Fruit fly (Drosophila melanogaster) whole organism, embryonic: ENCODE data around the gene Hr4.

Source experiments
- Abd-B ChIP-seq: fragments of 200-800 bp; sonication (Bioruptor generic); optimal IDR thresholded peaks from 2 replicates; lab custom pipeline; 2018; ENCODE audit warnings: missing biosample characterization, mild to moderate bottlenecking, missing genetic modification characterization, moderate library complexity
- CG10321 ChIP-seq: fragments of 200-800 bp; sonication (Bioruptor generic); IDR thresholded peaks from 2 replicates; pipeline ENCODE4 v1.3.6; 2022; ENCODE audit warnings: missing biosample characterization, missing genetic modification characterization
- CG10462 ChIP-seq: fragments of 200-800 bp; sonication (Bioruptor generic); optimal IDR thresholded peaks from 2 replicates; lab custom pipeline; 2016; ENCODE audit warnings: missing biosample characterization, missing genetic modification characterization
- CG11247 ChIP-seq: fragments of 200-800 bp; sonication (Bioruptor generic); IDR thresholded peaks from 2 replicates; pipeline ENCODE4 v1.3.6; 2022; ENCODE audit warnings: missing biosample characterization, missing genetic modification characterization
- CG12236 ChIP-seq: fragments of 200-800 bp; sonication (Bioruptor generic); optimal IDR thresholded peaks from 2 replicates; lab custom pipeline; 2016; ENCODE audit warnings: missing biosample characterization, missing genetic modification characterization
- CG12744 ChIP-seq: fragments of 200-800 bp; sonication (Bioruptor generic); optimal IDR thresholded peaks from 2 replicates; lab custom pipeline; 2016; ENCODE audit warnings: missing biosample characterization, missing genetic modification characterization
- CG13287 ChIP-seq: fragments of 200-800 bp; sonication (Bioruptor generic); IDR thresholded peaks from 2 replicates; pipeline ENCODE4 v1.3.6; 2022; ENCODE audit warnings: missing biosample characterization, missing genetic modification characterization; ENCODE audit not compliant: partially characterized antibody
- CG16815 ChIP-seq: fragments of 200-800 bp; sonication (Bioruptor generic); optimal IDR thresholded peaks from 3 replicates; lab custom pipeline; 2017; ENCODE audit warnings: missing biosample characterization, mild to moderate bottlenecking, missing genetic modification characterization
- CG16863 ChIP-seq: fragments of 200-800 bp; sonication (Bioruptor generic); optimal IDR thresholded peaks from 3 replicates; lab custom pipeline; 2016; ENCODE audit warnings: missing biosample characterization, missing genetic modification characterization
- CG17612 ChIP-seq: fragments of 200-800 bp; sonication (Bioruptor generic); IDR thresholded peaks from 2 replicates; pipeline ENCODE4 v1.3.6; 2022; ENCODE audit warnings: missing biosample characterization, missing genetic modification characterization
- CG18764 ChIP-seq: fragments of 200-800 bp; sonication (Bioruptor generic); optimal IDR thresholded peaks from 3 replicates; lab custom pipeline; 2016; ENCODE audit warnings: missing biosample characterization, missing genetic modification characterization
- CG2712 ChIP-seq: fragments of 200-800 bp; optimal IDR thresholded peaks from 3 replicates; lab custom pipeline; 2019; ENCODE audit warnings: missing biosample characterization, mild to moderate bottlenecking, missing genetic modification characterization, moderate library complexity
- CG2889 ChIP-seq: fragments of 200-800 bp; sonication (Bioruptor generic); IDR thresholded peaks from 3 replicates; pipeline ENCODE4 v1.3.6; 2022; ENCODE audit warnings: missing biosample characterization, missing genetic modification characterization
- CG31388 ChIP-seq: fragments of 200-800 bp; sonication (Bioruptor generic); optimal IDR thresholded peaks from 2 replicates; lab custom pipeline; 2016; ENCODE audit warnings: missing biosample characterization, missing genetic modification characterization
- CG7271 ChIP-seq: fragments of 200-800 bp; sonication (Bioruptor generic); optimal IDR thresholded peaks from 2 replicates; lab custom pipeline; 2018; ENCODE audit warnings: missing biosample characterization, mild to moderate bottlenecking, missing genetic modification characterization, moderate library complexity
- CG7745 ChIP-seq: fragments of 200-800 bp; sonication (Bioruptor generic); optimal IDR thresholded peaks from 2 replicates; lab custom pipeline; 2018; ENCODE audit warnings: missing biosample characterization, mild to moderate bottlenecking, missing genetic modification characterization, moderate library complexity
- CG7839 ChIP-seq: fragments of 200-800 bp; sonication (Bioruptor generic); optimal IDR thresholded peaks from 3 replicates; lab custom pipeline; 2018; ENCODE audit warnings: missing biosample characterization, mild to moderate bottlenecking, missing genetic modification characterization, moderate library complexity
- CG8388 ChIP-seq: fragments of 200-800 bp; sonication (Bioruptor generic); optimal IDR thresholded peaks from 2 replicates; lab custom pipeline; 2019; ENCODE audit warnings: missing biosample characterization, mild to moderate bottlenecking, missing genetic modification characterization, moderate library complexity
- CG9215 ChIP-seq: fragments of 200-800 bp; sonication (Bioruptor generic); IDR thresholded peaks from 2 replicates; pipeline ENCODE4 v1.3.6; 2022; ENCODE audit warnings: missing biosample characterization, missing genetic modification characterization
- CG9437 ChIP-seq: fragments of 200-800 bp; sonication (Bioruptor generic); optimal IDR thresholded peaks from 2 replicates; lab custom pipeline; 2018; ENCODE audit warnings: missing biosample characterization, mild to moderate bottlenecking, missing genetic modification characterization
- Ets97D ChIP-seq: fragments of 200-800 bp; sonication (Bioruptor generic); optimal IDR thresholded peaks from 3 replicates; lab custom pipeline; 2016; ENCODE audit warnings: missing biosample characterization, missing genetic modification characterization
- HHEX ChIP-seq: fragments of 200-800 bp; sonication (Bioruptor generic); optimal IDR thresholded peaks from 3 replicates; lab custom pipeline; 2017; ENCODE audit warnings: missing biosample characterization, mild to moderate bottlenecking, missing genetic modification characterization, missing genetic modification reagents
- Hand ChIP-seq: fragments of 200-800 bp; sonication (Bioruptor generic); optimal IDR thresholded peaks from 2 replicates; lab custom pipeline; 2017; ENCODE audit warnings: mild to moderate bottlenecking, missing biosample characterization, missing genetic modification reagents, missing genetic modification characterization
- MESR4 ChIP-seq: fragments of 200-800 bp; sonication (Bioruptor generic); optimal IDR thresholded peaks from 2 replicates; lab custom pipeline; 2018; ENCODE audit warnings: missing biosample characterization, mild to moderate bottlenecking, missing genetic modification characterization, moderate library complexity
- NC2α ChIP-seq: fragments of 200-800 bp; sonication (Bioruptor generic); optimal IDR thresholded peaks from 2 replicates; lab custom pipeline; 2016; ENCODE audit warnings: missing biosample characterization, missing genetic modification characterization
- Nf-YB ChIP-seq: fragments of 200-800 bp; sonication (Bioruptor generic); optimal IDR thresholded peaks from 3 replicates; lab custom pipeline; 2019; ENCODE audit warnings: missing biosample characterization, mild to moderate bottlenecking, missing genetic modification characterization, moderate library complexity
- Six4 ChIP-seq: fragments of 200-800 bp; sonication (Bioruptor generic); optimal IDR thresholded peaks from 2 replicates; lab custom pipeline; 2016; ENCODE audit warnings: missing biosample characterization, missing genetic modification characterization
- Taf1 ChIP-seq: fragments of 200-800 bp; sonication (Bioruptor generic); IDR thresholded peaks from 2 replicates; pipeline ENCODE4 v1.3.6; 2022; ENCODE audit warnings: missing biosample characterization, missing genetic modification characterization
- bsh ChIP-seq, 2 experiments: fragments of 200-800 bp; sonication (Bioruptor generic); optimal IDR thresholded peaks; 2 replicates each; lab custom pipeline; 2017 to 2018; ENCODE audit warnings: mild to moderate bottlenecking in 2 of 2, missing biosample characterization in 2 of 2, missing genetic modification characterization in 2 of 2, moderate library complexity in 1 of 2
- cg ChIP-seq: fragments of 200-800 bp; sonication (Bioruptor generic); optimal IDR thresholded peaks from 3 replicates; lab custom pipeline; 2019; ENCODE audit warnings: missing biosample characterization, mild to moderate bottlenecking, missing genetic modification characterization, moderate library complexity
- crol ChIP-seq: fragments of 200-800 bp; sonication (Bioruptor generic); IDR thresholded peaks from 2 replicates; pipeline ENCODE4 v1.3.6; 2022; ENCODE audit warnings: missing biosample characterization, missing genetic modification characterization
- en ChIP-seq: fragments of 200-800 bp; sonication (Bioruptor generic); optimal IDR thresholded peaks from 2 replicates; lab custom pipeline; 2016; ENCODE audit warnings: missing biosample characterization, missing genetic modification characterization
- ewg ChIP-seq: fragments of 200-800 bp; sonication (Bioruptor generic); optimal IDR thresholded peaks from 3 replicates; lab custom pipeline; 2017; ENCODE audit warnings: mild to moderate bottlenecking, missing biosample characterization, missing genetic modification reagents, missing genetic modification characterization
- fd102C ChIP-seq: fragments of 200-800 bp; sonication (Bioruptor generic); optimal IDR thresholded peaks from 2 replicates; lab custom pipeline; 2018; ENCODE audit warnings: missing biosample characterization, mild to moderate bottlenecking, missing genetic modification characterization, moderate library complexity
- fu2 ChIP-seq: fragments of 200-800 bp; sonication (Bioruptor generic); optimal IDR thresholded peaks from 2 replicates; lab custom pipeline; 2016; ENCODE audit warnings: missing biosample characterization, missing genetic modification characterization
- jumu ChIP-seq: fragments of 200-800 bp; sonication (Bioruptor generic); optimal IDR thresholded peaks from 3 replicates; lab custom pipeline; 2016; ENCODE audit warnings: missing biosample characterization, missing genetic modification characterization
- lilli ChIP-seq: fragments of 200-800 bp; sonication (Bioruptor generic); optimal IDR thresholded peaks from 3 replicates; lab custom pipeline; 2016; ENCODE audit warnings: missing biosample characterization, missing genetic modification characterization
- mld ChIP-seq: fragments of 200-800 bp; sonication (Bioruptor generic); IDR thresholded peaks from 3 replicates; pipeline ENCODE4 v1.3.6; 2022; ENCODE audit warnings: missing biosample characterization, missing genetic modification characterization; ENCODE audit not compliant: partially characterized antibody
- nmo ChIP-seq: fragments of 200-800 bp; sonication (Bioruptor generic); optimal IDR thresholded peaks from 2 replicates; lab custom pipeline; 2018; ENCODE audit warnings: missing biosample characterization, mild to moderate bottlenecking, missing genetic modification characterization, moderate library complexity
- onecut ChIP-seq: fragments of 200-800 bp; sonication (Bioruptor generic); IDR thresholded peaks from 2 replicates; pipeline ENCODE4 v1.3.6; 2022; ENCODE audit warnings: missing biosample characterization, missing genetic modification characterization
- pb ChIP-seq: fragments of 200-800 bp; sonication (Bioruptor generic); optimal IDR thresholded peaks from 3 replicates; lab custom pipeline; 2016; ENCODE audit warnings: missing biosample characterization, missing genetic modification characterization
- pho ChIP-seq: fragments of 200-800 bp; sonication (Bioruptor generic); optimal IDR thresholded peaks from 2 replicates; lab custom pipeline; 2016; ENCODE audit warnings: missing biosample characterization, missing genetic modification characterization
- sd ChIP-seq: fragments of 200-800 bp; sonication (Bioruptor generic); optimal IDR thresholded peaks from 3 replicates; lab custom pipeline; 2018; ENCODE audit warnings: missing biosample characterization, mild to moderate bottlenecking, missing genetic modification characterization, moderate library complexity
- sens-2 ChIP-seq: fragments of 200-800 bp; sonication (Bioruptor generic); IDR thresholded peaks from 2 replicates; pipeline ENCODE4 v1.3.6; 2022; ENCODE audit warnings: missing biosample characterization, missing genetic modification characterization
- shn ChIP-seq: fragments of 200-800 bp; sonication (Bioruptor generic); optimal IDR thresholded peaks from 3 replicates; lab custom pipeline; 2016; ENCODE audit warnings: missing biosample characterization, missing genetic modification characterization
- sisA ChIP-seq: fragments of 200-800 bp; sonication (Bioruptor generic); IDR thresholded peaks from 2 replicates; pipeline ENCODE4 v1.3.6; 2022; ENCODE audit warnings: missing biosample characterization, missing genetic modification characterization
- sna ChIP-seq: fragments of 200-800 bp; sonication (Bioruptor generic); IDR thresholded peaks from 2 replicates; pipeline ENCODE4 v1.3.6; 2022; ENCODE audit warnings: missing biosample characterization, missing genetic modification characterization; ENCODE audit not compliant: partially characterized antibody
- ttk ChIP-seq: fragments of 200-800 bp; sonication (Bioruptor generic); IDR thresholded peaks from 2 replicates; pipeline ENCODE4 v2.1.2; 2022; ENCODE audit warnings: missing biosample characterization, missing genetic modification characterization
- usp ChIP-seq: fragments of >200 bp; optimal IDR thresholded peaks from 2 replicates; lab custom pipeline; 2017; ENCODE audit warnings: missing biosample characterization, missing genetic modification characterization
- zen2 ChIP-seq: fragments of 200-800 bp; sonication (Bioruptor generic); IDR thresholded peaks from 3 replicates; pipeline ENCODE4 v1.3.6; 2022; ENCODE audit warnings: missing biosample characterization, missing genetic modification characterization; ENCODE audit not compliant: partially characterized antibody

The Hr4 gene

dm6 chrX:1948508-1949065, 6.8 kb downstream of the Hr4 start (continued):
- no peak for TF ChIP-seq ewg
- no peak for TF ChIP-seq NC2α (GFP tag; lab: Kevin White, UChicago)
- TF ChIP-seq CG2712 (tag; lab: Kevin White, UChicago) = peak; percentile 49
- TF ChIP-seq shn (GFP tag; lab: Kevin White, UChicago) = no peak
- no peak for TF ChIP-seq CG12236 (GFP tag; lab: Kevin White, UChicago)
- TF ChIP-seq CG13287 (GFP tag; lab: Robert Waterston, UW) = no peak
- TF ChIP-seq fd102C (GFP tag; lab: Kevin White, UChicago) = no peak
- peak; percentile 54 for TF ChIP-seq pho (GFP tag; lab: Kevin White, UChicago)
- TF ChIP-seq sd (tag; lab: Kevin White, UChicago) = no peak
- TF ChIP-seq Abd-B = no peak
- TF ChIP-seq lilli (GFP tag; lab: Kevin White, UChicago) = peak; percentile 73
- TF ChIP-seq pb = no peak
- peak; percentile 9 for TF ChIP-seq Nf-YB (GFP tag; lab: Kevin White, UChicago)
- peak; percentile 3 for TF ChIP-seq CG16863 (GFP tag; lab: Kevin White, UChicago)
- no peak for TF ChIP-seq CG8388 (GFP tag; lab: Kevin White, UChicago)
- TF ChIP-seq fu2 = no peak
- TF ChIP-seq jumu (GFP tag; lab: Kevin White, UChicago) = no peak
- no peak for TF ChIP-seq sens-2 (GFP tag; lab: Robert Waterston, UW)
- TF ChIP-seq ttk = no peak
- no peak for TF ChIP-seq MESR4 (GFP tag; lab: Kevin White, UChicago)
- TF ChIP-seq CG9215 (GFP tag; lab: Robert Waterston, UW) = peak; percentile 31; the same call in 1 of the 2 replicates
- no peak; the same call in 1 of the 2 replicates for TF ChIP-seq CG10321 (GFP tag; lab: Robert Waterston, UW)
- no peak for TF ChIP-seq Six4 (GFP tag; lab: Kevin White, UChicago)
- peak; percentile 50 to 92 for TF ChIP-seq bsh (GFP tag; optimal IDR thresholded peaks at IDR 0.05; lab: Kevin White, UChicago)
- peak; percentile 39; the same call in 1 of the 2 replicates for TF ChIP-seq CG17612
- no peak for TF ChIP-seq CG7745 (tag; lab: Kevin White, UChicago)
- no peak for TF ChIP-seq Ets97D (GFP tag; lab: Kevin White, UChicago)
- TF ChIP-seq sna (GFP tag; lab: Robert Waterston, UW) = no peak
- TF ChIP-seq CG7271 (tag; lab: Kevin White, UChicago) = no peak
- no peak for TF ChIP-seq zen2 (GFP tag; lab: Robert Waterston, UW)
- peak; percentile 50 for TF ChIP-seq Hand
- peak; percentile 51; the same call in 1 of the 2 replicates for TF ChIP-seq CG11247 (GFP tag; lab: Robert Waterston, UW)
- 0 out of 2 replicates have a peak, but pooled peaks have one; percentile 10 for TF ChIP-seq crol (GFP tag; lab: Robert Waterston, UW)
- TF ChIP-seq CG10462 (GFP tag; lab: Kevin White, UChicago) = no peak
- TF ChIP-seq CG16815 (GFP tag; lab: Kevin White, UChicago) = peak; percentile 50
- TF ChIP-seq CG2889 (GFP tag; lab: Robert Waterston, UW) = no peak
- TF ChIP-seq HHEX = peak; percentile 49
- TF ChIP-seq CG12744 (GFP tag; lab: Kevin White, UChicago) = peak; percentile 14
- TF ChIP-seq en (GFP tag; lab: Kevin White, UChicago) = no peak
- no peak for TF ChIP-seq usp
- no peak for TF ChIP-seq cg (GFP tag; lab: Kevin White, UChicago)
- TF ChIP-seq mld (GFP tag; lab: Robert Waterston, UW) = no peak
- TF ChIP-seq Taf1 (GFP tag; lab: Robert Waterston, UW) = peak; percentile 22; the same call in 1 of the 2 replicates
- TF ChIP-seq nmo (GFP tag; lab: Kevin White, UChicago) = no peak
- TF ChIP-seq sisA (GFP tag; lab: Robert Waterston, UW) = no peak
- no peak for TF ChIP-seq onecut (GFP tag; lab: Robert Waterston, UW)
- peak; percentile 32 for TF ChIP-seq CG9437 (GFP tag; lab: Kevin White, UChicago)
- TF ChIP-seq CG18764 (GFP tag; lab: Kevin White, UChicago) = no peak
- TF ChIP-seq CG7839 (tag; lab: Kevin White, UChicago) = peak; percentile 50
- TF ChIP-seq CG31388 (GFP tag; lab: Kevin White, UChicago) = no peak
